Worm (Caenorhabditis elegans) whole organism, dauer: ENCODE measurements around the gene C10A4.7.
"Not testable (repeated sequence)": the region's sequence is repeated elsewhere in the genome, so short reads cannot be mapped to it uniquely, and the experiment has no call there.

Experiments
- unc-62 ChIP-seq: sonication (generic microtip); optimal IDR thresholded peaks from 2 replicates; lab custom pipeline; 2017; ENCODE audit warnings: missing biosample characterization, missing genetic modification reagents, missing genetic modification characterization

C10A4.7 gene

DNA sequence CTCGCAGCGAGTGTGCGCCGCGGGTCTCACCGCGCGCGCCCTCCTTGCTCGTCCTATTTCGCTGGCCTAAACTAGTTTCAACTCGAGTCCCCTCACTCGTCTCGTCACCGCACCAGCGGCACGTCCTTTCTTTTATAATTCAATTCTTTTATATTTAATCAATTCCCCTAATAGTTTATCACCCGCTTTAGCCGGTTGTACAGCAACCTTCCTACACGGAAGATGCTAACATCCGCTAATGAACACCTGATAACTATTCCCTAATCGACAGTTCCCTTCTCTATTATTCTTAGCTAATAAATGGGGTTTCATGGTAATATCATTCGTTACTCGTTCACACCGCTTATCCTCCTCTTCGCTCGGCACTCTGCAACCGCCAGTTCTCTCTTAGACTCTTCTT lies 50.1 kb downstream of the C10A4.7 start, which contains the start of gene C56G3.2:
TSS of gene C56G3.2 (plus strand) at position 301 of the 400 bp plus-strand sequence.
- TF ChIP-seq unc-62 (GFP tag; lab: Kevin White, UChicago): not testable (repeated sequence)
